Fruit fly (Drosophila melanogaster) whole organism, prepupa: ENCODE data around the gene CG42245.

Experiments
- Blimp-1 ChIP-seq: fragments of 200-800 bp; sonication (Bioruptor generic); optimal IDR thresholded peaks from 3 replicates; lab custom pipeline; 2017; ENCODE audit warnings: missing biosample characterization, missing genetic modification characterization, mild to moderate bottlenecking, moderate library complexity, missing genetic modification reagents
- CG10631 ChIP-seq: fragments of 200-800 bp; sonication (Bioruptor generic); optimal IDR thresholded peaks from 2 replicates; lab custom pipeline; 2016; ENCODE audit warnings: missing biosample characterization, missing genetic modification characterization
- CG10669 ChIP-seq: fragments of 200-800 bp; sonication (Bioruptor generic); optimal IDR thresholded peaks from 3 replicates; lab custom pipeline; 2018; ENCODE audit warnings: missing biosample characterization, mild to moderate bottlenecking, missing genetic modification characterization, moderate library complexity
- CG11294 ChIP-seq: fragments of 200-800 bp; sonication (Bioruptor generic); IDR thresholded peaks from 2 replicates; pipeline ENCODE4 v1.3.6; 2022; ENCODE audit warnings: missing biosample characterization, missing genetic modification characterization
- CG11762 ChIP-seq: fragments of 200-800 bp; sonication (Bioruptor generic); optimal IDR thresholded peaks from 3 replicates; lab custom pipeline; 2016; ENCODE audit warnings: missing biosample characterization, missing genetic modification characterization; ENCODE audit not compliant: insufficient read depth
- CG11902 ChIP-seq: fragments of 200-800 bp; sonication (Bioruptor generic); optimal IDR thresholded peaks from 3 replicates; lab custom pipeline; 2016; ENCODE audit warnings: missing biosample characterization, missing genetic modification characterization
- CG1621 ChIP-seq: fragments of 200-800 bp; sonication (Bioruptor generic); optimal IDR thresholded peaks from 3 replicates; lab custom pipeline; 2018; ENCODE audit warnings: missing biosample characterization, mild to moderate bottlenecking, missing genetic modification characterization
- CG16779 ChIP-seq: fragments of 200-800 bp; sonication (Bioruptor generic); optimal IDR thresholded peaks from 3 replicates; lab custom pipeline; 2017; ENCODE audit warnings: missing biosample characterization, mild to moderate bottlenecking, missing genetic modification characterization
- CG3032 ChIP-seq: fragments of 200-800 bp; optimal IDR thresholded peaks from 2 replicates; lab custom pipeline; 2019; ENCODE audit warnings: missing biosample characterization, mild to moderate bottlenecking, missing genetic modification characterization, moderate library complexity
- CG31627 ChIP-seq: fragments of 200-800 bp; sonication (Bioruptor generic); optimal IDR thresholded peaks from 3 replicates; lab custom pipeline; 2016; ENCODE audit warnings: missing biosample characterization, missing genetic modification characterization
- CG32006 ChIP-seq: fragments of 200-800 bp; sonication (Bioruptor generic); optimal IDR thresholded peaks from 3 replicates; lab custom pipeline; 2017; ENCODE audit warnings: missing biosample characterization, mild to moderate bottlenecking, missing genetic modification characterization
- CG34406 ChIP-seq: fragments of 200-800 bp; sonication (Bioruptor generic); optimal IDR thresholded peaks from 3 replicates; lab custom pipeline; 2016; ENCODE audit warnings: missing biosample characterization, missing genetic modification characterization
- CG3919 ChIP-seq: fragments of 200-800 bp; sonication (Bioruptor generic); optimal IDR thresholded peaks from 3 replicates; lab custom pipeline; 2016; ENCODE audit warnings: missing biosample characterization, missing genetic modification characterization
- CG6163 ChIP-seq: fragments of 200-800 bp; sonication (Bioruptor generic); IDR thresholded peaks from 3 replicates; pipeline ENCODE4 v1.3.6; 2022; ENCODE audit warnings: missing biosample characterization, missing genetic modification characterization
- CG6792 ChIP-seq: fragments of 200-800 bp; sonication (Bioruptor generic); optimal IDR thresholded peaks from 3 replicates; lab custom pipeline; 2016; ENCODE audit warnings: missing biosample characterization, missing genetic modification characterization
- CG6808 ChIP-seq: fragments of 200-800 bp; sonication (Bioruptor generic); optimal IDR thresholded peaks from 3 replicates; lab custom pipeline; 2017; ENCODE audit warnings: missing biosample characterization, missing genetic modification characterization, mild to moderate bottlenecking, moderate library complexity, missing genetic modification reagents
- CG6854 ChIP-seq: fragments of 200-800 bp; sonication (Bioruptor generic); optimal IDR thresholded peaks from 2 replicates; lab custom pipeline; 2017; ENCODE audit warnings: missing biosample characterization, mild to moderate bottlenecking, missing genetic modification characterization
- CG7368 ChIP-seq: fragments of 200-800 bp; sonication (Bioruptor generic); optimal IDR thresholded peaks from 3 replicates; lab custom pipeline; 2016; ENCODE audit warnings: missing biosample characterization, missing genetic modification characterization
- CG8119 ChIP-seq: fragments of 200-800 bp; sonication (Bioruptor generic); IDR thresholded peaks from 3 replicates; pipeline ENCODE4 v1.3.6; 2022; ENCODE audit warnings: missing biosample characterization, missing genetic modification characterization
- CG8319 ChIP-seq: fragments of 200-800 bp; sonication (Bioruptor generic); optimal IDR thresholded peaks from 3 replicates; lab custom pipeline; 2016; ENCODE audit warnings: missing biosample characterization, missing genetic modification characterization
- CG8632 ChIP-seq: fragments of 200-800 bp; sonication (Bioruptor generic); optimal IDR thresholded peaks from 3 replicates; lab custom pipeline; 2016; ENCODE audit warnings: missing biosample characterization, missing genetic modification characterization
- CG9139 ChIP-seq: fragments of 200-800 bp; sonication (Bioruptor generic); optimal IDR thresholded peaks from 3 replicates; lab custom pipeline; 2017; ENCODE audit warnings: missing biosample characterization, mild to moderate bottlenecking, missing genetic modification characterization
- Eip75B ChIP-seq: fragments of 200-800 bp; sonication (Bioruptor generic); optimal IDR thresholded peaks from 3 replicates; lab custom pipeline; 2016; ENCODE audit warnings: missing biosample characterization, missing genetic modification characterization
- Eip78C ChIP-seq: fragments of 200-800 bp; sonication (Bioruptor generic); peaks from one replicate; lab custom pipeline; 2016; ENCODE audit warnings: missing biosample characterization, missing genetic modification characterization
- Eip93F ChIP-seq: fragments of 200-800 bp; sonication (Bioruptor generic); optimal IDR thresholded peaks from 2 replicates; lab custom pipeline; 2016; ENCODE audit warnings: missing biosample characterization, mild to moderate bottlenecking, missing genetic modification characterization
- Ets21C ChIP-seq: fragments of 200-800 bp; sonication (Bioruptor generic); optimal IDR thresholded peaks from 3 replicates; lab custom pipeline; 2016; ENCODE audit warnings: missing biosample characterization, missing genetic modification characterization
- Ets96B ChIP-seq: fragments of 200-800 bp; optimal IDR thresholded peaks from 2 replicates; lab custom pipeline; 2019; ENCODE audit warnings: missing biosample characterization, mild to moderate bottlenecking, missing genetic modification characterization, moderate library complexity
- Gug ChIP-seq: fragments of 200-800 bp; sonication (Bioruptor generic); IDR thresholded peaks from 2 replicates; pipeline ENCODE4 v1.3.6; 2022; ENCODE audit warnings: missing biosample characterization, missing genetic modification characterization
- Hr38 ChIP-seq: sonication (Bioruptor generic); optimal IDR thresholded peaks from 2 replicates; lab custom pipeline; 2016; ENCODE audit warnings: missing biosample characterization, missing genetic modification characterization
- Hr39 ChIP-seq: fragments of 200-800 bp; sonication (Bioruptor generic); optimal IDR thresholded peaks from 2 replicates; lab custom pipeline; 2016; ENCODE audit warnings: missing biosample characterization, missing genetic modification characterization
- Lpt ChIP-seq: fragments of 200-800 bp; sonication (Bioruptor generic); optimal IDR thresholded peaks from 3 replicates; lab custom pipeline; 2016; ENCODE audit warnings: missing biosample characterization, missing genetic modification characterization
- Met ChIP-seq: fragments of 200-800 bp; sonication (Bioruptor generic); optimal IDR thresholded peaks from 3 replicates; lab custom pipeline; 2016; ENCODE audit warnings: missing biosample characterization, missing genetic modification characterization
- Smox ChIP-seq: fragments of 200-800 bp; sonication (Bioruptor generic); optimal IDR thresholded peaks from 3 replicates; lab custom pipeline; 2016; ENCODE audit warnings: missing biosample characterization, missing genetic modification characterization
- Sox102F ChIP-seq: fragments of 200-800 bp; sonication (Bioruptor generic); optimal IDR thresholded peaks from 2 replicates; lab custom pipeline; 2016; ENCODE audit warnings: missing biosample characterization, mild to moderate bottlenecking, missing genetic modification characterization
- Sox14 ChIP-seq: fragments of 200-800 bp; sonication (Bioruptor generic); optimal IDR thresholded peaks from 3 replicates; lab custom pipeline; 2016; ENCODE audit warnings: missing biosample characterization, missing genetic modification characterization
- Sox15 ChIP-seq: fragments of 200-800 bp; sonication (Bioruptor generic); optimal IDR thresholded peaks from 3 replicates; lab custom pipeline; 2016; ENCODE audit warnings: missing biosample characterization, missing genetic modification characterization
- achi ChIP-seq: fragments of 200-800 bp; sonication (Bioruptor generic); optimal IDR thresholded peaks from 3 replicates; lab custom pipeline; 2016; ENCODE audit warnings: missing biosample characterization, missing genetic modification characterization
- acj6 ChIP-seq: fragments of 200-800 bp; sonication (Bioruptor generic); optimal IDR thresholded peaks from 3 replicates; lab custom pipeline; 2016; ENCODE audit warnings: missing biosample characterization, missing genetic modification characterization
- cyc ChIP-seq: fragments of 200-800 bp; sonication (Bioruptor generic); optimal IDR thresholded peaks from 3 replicates; lab custom pipeline; 2016; ENCODE audit warnings: missing biosample characterization, missing genetic modification characterization
- esn ChIP-seq: fragments of 200-800 bp; sonication (Bioruptor generic); optimal IDR thresholded peaks from 2 replicates; lab custom pipeline; 2016; ENCODE audit warnings: missing biosample characterization, mild to moderate bottlenecking, missing genetic modification characterization, moderate library complexity
- fd59A ChIP-seq: fragments of 200-800 bp; sonication (Bioruptor generic); optimal IDR thresholded peaks from 2 replicates; lab custom pipeline; 2017; ENCODE audit warnings: missing biosample characterization, mild to moderate bottlenecking, missing genetic modification characterization, missing genetic modification reagents
- fkh ChIP-seq: fragments of 200-800 bp; sonication (Bioruptor generic); optimal IDR thresholded peaks from 3 replicates; lab custom pipeline; 2017; ENCODE audit warnings: missing biosample characterization, mild to moderate bottlenecking, missing genetic modification characterization, moderate library complexity
- lz ChIP-seq: fragments of 200-800 bp; sonication (Bioruptor generic); optimal IDR thresholded peaks from 3 replicates; lab custom pipeline; 2016; ENCODE audit warnings: missing biosample characterization, missing genetic modification characterization
- pdm3 ChIP-seq: fragments of 200-800 bp; sonication (Bioruptor generic); optimal IDR thresholded peaks from 3 replicates; lab custom pipeline; 2016; ENCODE audit warnings: missing biosample characterization, missing genetic modification characterization
- salr ChIP-seq, 2 experiments: fragments of 200-800 bp; sonication (Bioruptor generic); optimal IDR thresholded peaks; 3 replicates each; lab custom pipeline; 2016 to 2018; ENCODE audit warnings: missing biosample characterization in 2 of 2, missing genetic modification characterization in 2 of 2, mild to moderate bottlenecking in 1 of 2
- spab ChIP-seq: fragments of 200-800 bp; sonication (Bioruptor generic); optimal IDR thresholded peaks from 2 replicates; lab custom pipeline; 2017; ENCODE audit warnings: missing biosample characterization, mild to moderate bottlenecking, missing genetic modification characterization, missing genetic modification reagents
- ss ChIP-seq, 2 experiments: fragments of 200-800 bp; sonication (Bioruptor generic); optimal IDR thresholded peaks; 2 replicates in 1 of 2; 3 replicates in 1 of 2; lab custom pipeline; 2017 to 2018; ENCODE audit warnings: mild to moderate bottlenecking in 2 of 2, missing biosample characterization in 2 of 2, missing genetic modification characterization in 2 of 2, moderate library complexity in 1 of 2
- svp ChIP-seq: fragments of 200-800 bp; sonication (Bioruptor generic); peaks from one replicate; lab custom pipeline; 2016; ENCODE audit warnings: missing biosample characterization, missing genetic modification characterization
- topi ChIP-seq: fragments of 200-800 bp; sonication (Bioruptor generic); optimal IDR thresholded peaks from 3 replicates; lab custom pipeline; 2016; ENCODE audit warnings: missing biosample characterization, missing genetic modification characterization
- vri ChIP-seq: fragments of 200-800 bp; sonication (Bioruptor generic); optimal IDR thresholded peaks from 3 replicates; lab custom pipeline; 2016; ENCODE audit warnings: missing biosample characterization, mild to moderate bottlenecking, missing genetic modification characterization

The CG42245 gene

dm6 chr3L:2634929-2635799 is 3.6 kb downstream of the CG42245 start:
- TF ChIP-seq Smox, result peak; percentile 78
- no peak for TF ChIP-seq Hr38 (GFP tag; lab: Kevin White, UChicago)
- peak; percentile 73 for TF ChIP-seq CG9139 (GFP tag; lab: Kevin White, UChicago)
- TF ChIP-seq achi (GFP tag; lab: Kevin White, UChicago), result peak; percentile 76
- peak; percentile 87 for TF ChIP-seq topi
- TF ChIP-seq cyc (GFP tag; lab: Kevin White, UChicago), result peak; percentile 77
- TF ChIP-seq CG1621, result peak; percentile 68
- TF ChIP-seq CG8319 (GFP tag; lab: Kevin White, UChicago), result peak; percentile 68
- TF ChIP-seq ss (GFP tag; optimal IDR thresholded peaks at IDR 0.05; lab: Kevin White, UChicago), result peak; percentile 46 to 79
- TF ChIP-seq svp (GFP tag; lab: Kevin White, UChicago), result peak; percentile 81
- TF ChIP-seq CG31627, result peak; percentile 82
- no peak for TF ChIP-seq Lpt
- no peak for TF ChIP-seq Eip93F (GFP tag; lab: Kevin White, UChicago)
- TF ChIP-seq CG34406 (GFP tag; lab: Kevin White, UChicago), result peak; percentile 78
- TF ChIP-seq CG7368, result peak; percentile 61
- peak; percentile 94 for TF ChIP-seq Eip78C (GFP tag; lab: Kevin White, UChicago)
- no peak for TF ChIP-seq CG11902 (GFP tag; lab: Kevin White, UChicago)
- TF ChIP-seq CG3919, result peak; percentile 83
- TF ChIP-seq Sox15, result peak; percentile 9
- TF ChIP-seq salr (GFP tag; optimal IDR thresholded peaks at IDR 0.05; lab: Kevin White, UChicago), result peak; percentile 59 to 67
- peak; percentile 77 for TF ChIP-seq pdm3 (GFP tag; lab: Kevin White, UChicago)
- peak; percentile 68 for TF ChIP-seq Ets21C (GFP tag; lab: Kevin White, UChicago)
- peak; percentile 71 for TF ChIP-seq CG16779 (tag; lab: Kevin White, UChicago)
- peak; percentile 86 for TF ChIP-seq Sox102F (GFP tag; lab: Kevin White, UChicago)
- TF ChIP-seq lz, result peak; percentile 84
- TF ChIP-seq CG6808 (GFP tag; lab: Kevin White, UChicago), result peak; percentile 85
- TF ChIP-seq fkh (GFP tag; lab: Kevin White, UChicago), result peak; percentile 79
- peak; percentile 88 for TF ChIP-seq esn
- TF ChIP-seq spab (GFP tag; lab: Kevin White, UChicago), result peak; percentile 16
- TF ChIP-seq Met (GFP tag; lab: Kevin White, UChicago), result peak; percentile 87
- peak; percentile 52 for TF ChIP-seq fd59A (GFP tag; lab: Kevin White, UChicago)
- peak; percentile 8 for TF ChIP-seq Ets96B
- TF ChIP-seq CG6792 (GFP tag; lab: Kevin White, UChicago), result peak; percentile 63
- no peak for TF ChIP-seq CG8119
- peak; percentile 87 for TF ChIP-seq CG6854 (GFP tag; lab: Kevin White, UChicago)
- TF ChIP-seq Eip75B (GFP tag; lab: Kevin White, UChicago), result peak; percentile 80
- peak; percentile 46 for TF ChIP-seq CG11762
- TF ChIP-seq Gug (GFP tag; lab: Robert Waterston, UW), result peak; percentile 23; the same call in 1 of the 2 replicates
- peak; percentile 93 for TF ChIP-seq CG6163 (GFP tag; lab: Robert Waterston, UW)
- TF ChIP-seq CG10631, result peak; percentile 38
- peak; percentile 76 for TF ChIP-seq Sox14
- TF ChIP-seq Blimp-1 (GFP tag; lab: Kevin White, UChicago), result peak; percentile 67
- TF ChIP-seq CG10669, result peak; percentile 59
- TF ChIP-seq CG11294 (GFP tag; lab: Robert Waterston, UW), result no peak
- TF ChIP-seq acj6 (GFP tag; lab: Kevin White, UChicago), result peak; percentile 81
- TF ChIP-seq vri, result peak; percentile 83
- peak; percentile 48 for TF ChIP-seq CG3032
- peak; percentile 67 for TF ChIP-seq Hr39 (GFP tag; lab: Kevin White, UChicago)
- peak; percentile 67 for TF ChIP-seq CG8632
- TF ChIP-seq CG32006 (GFP tag; lab: Kevin White, UChicago), result peak; percentile 34
